Worm (Caenorhabditis elegans): ENCODE measurements around the gene R10E4.6.

The R10E4.6 gene

ce11 chrIII:4280215-4281173, 12.7 kb upstream of the R10E4.6 start, which contains the start of gene sup-26:
Gene sup-26, minus strand, starts transcription at chrIII:4280224.
- TF ChIP-seq swsn-7 (tag; optimal IDR thresholded peaks at IDR 0.05) (peak; percentile 49), nhr-77 (tag; optimal IDR thresholded peaks at IDR 0.05) (no peak), C34B4.2 (tag; optimal IDR thresholded peaks at IDR 0.05) (no peak), nhr-12 (tag; optimal IDR thresholded peaks at IDR 0.05) (no peak), nhr-71 (tag; optimal IDR thresholded peaks at IDR 0.05) (peak; percentile 68), nhr-19 (GFP tag; conservative IDR thresholded peaks at IDR 0.05) (0 out of 2 replicates have a peak, but pooled peaks have one; percentile 4), ceh-88 (GFP tag; IDR thresholded peaks at IDR 0.05) (no peak; the same call in 1 of the 2 replicates), lir-3 (tag; optimal IDR thresholded peaks at IDR 0.05; ENCODE audit: poor library complexity) (no peak), mdl-1 (tag; optimal IDR thresholded peaks at IDR 0.05) (peak in 1 of 2 experiments; percentile 42), lin-15B (tag; optimal IDR thresholded peaks at IDR 0.05) (no peak), lin-39 (tag; optimal IDR thresholded peaks at IDR 0.05) (no peak), ama-1 (optimal IDR thresholded peaks at IDR 0.05) (no peak), alr-1 (tag; optimal IDR thresholded peaks at IDR 0.05; ENCODE audit: borderline replicate concordance) (no peak), nhr-76 (tag; optimal IDR thresholded peaks at IDR 0.05) (no peak), nhr-47 (tag; optimal IDR thresholded peaks at IDR 0.05) (peak; percentile 32), elt-3 (tag; optimal IDR thresholded peaks at IDR 0.05) (peak in 1 of 6 experiments; percentile 29), nhr-28 (tag; optimal IDR thresholded peaks at IDR 0.05) (no peak), ceh-82 (tag; optimal IDR thresholded peaks at IDR 0.05) (peak in 1 of 3 experiments; percentile 3), blmp-1 (tag; optimal IDR thresholded peaks at IDR 0.05) (peak; percentile 87), lin-13 (GFP tag; optimal IDR thresholded peaks at IDR 0.05) (peak; percentile 23), zip-4 (GFP tag; optimal IDR thresholded peaks at IDR 0.05) (peak; percentile 13), aly-2 (tag; optimal IDR thresholded peaks at IDR 0.05) (no peak), isw-1 (GFP tag; IDR thresholded peaks at IDR 0.05) (no peak), mef-2 (tag; optimal IDR thresholded peaks at IDR 0.05) (no peak), dpl-1 (GFP tag; optimal IDR thresholded peaks at IDR 0.05) (no peak), zag-1 (tag; optimal IDR thresholded peaks at IDR 0.05) (no peak), efl-3 (GFP tag; optimal IDR thresholded peaks at IDR 0.05) (no peak), nhr-85 (tag) (peak; percentile 90), aha-1 (tag; optimal IDR thresholded peaks at IDR 0.05) (no peak), ceh-63 (GFP tag; optimal IDR thresholded peaks at IDR 0.05) (no peak), ets-5 (GFP tag; IDR thresholded peaks at IDR 0.05) (no peak), irx-1 (tag; optimal IDR thresholded peaks at IDR 0.05) (no peak), jun-1 (tag; optimal IDR thresholded peaks at IDR 0.05) (no peak), nhr-20 (tag; optimal IDR thresholded peaks at IDR 0.05) (peak; percentile 24), Y116A8C.19 (tag; optimal IDR thresholded peaks at IDR 0.05; ENCODE audit: borderline replicate concordance) (no peak), unc-86 (tag; optimal IDR thresholded peaks at IDR 0.05) (peak; percentile 9), unc-130 (tag; optimal IDR thresholded peaks at IDR 0.05) (no peak), xbp-1 (tag; optimal IDR thresholded peaks at IDR 0.05) (peak; percentile 17), lin-35 (GFP tag; optimal IDR thresholded peaks at IDR 0.05) (peak in 1 of 2 experiments; percentile 45), fkh-4 (tag; optimal IDR thresholded peaks at IDR 0.05; ENCODE audit: borderline replicate concordance) (no peak), mab-9 (GFP tag; IDR thresholded peaks at IDR 0.05) (no peak), lsy-2 (tag; optimal IDR thresholded peaks at IDR 0.05) (peak in 1 of 2 experiments; percentile 36), pqm-1 (tag; optimal IDR thresholded peaks at IDR 0.05) (no peak), lin-14 (GFP tag; optimal IDR thresholded peaks at IDR 0.05) (peak; percentile 70), ceh-90 (tag; optimal IDR thresholded peaks at IDR 0.05) (no peak), sox-4 (tag; optimal IDR thresholded peaks at IDR 0.05) (peak; percentile 0), pag-3 (tag; optimal IDR thresholded peaks at IDR 0.05; ENCODE audit: borderline replicate concordance, insufficient read depth) (no peak), grh-1 (GFP tag; IDR thresholded peaks at IDR 0.05) (0 out of 2 replicates have a peak, but pooled peaks have one; percentile 3), sptf-1 (tag; optimal IDR thresholded peaks at IDR 0.05) (no peak), snu-23 (GFP tag; optimal IDR thresholded peaks at IDR 0.05) (peak; percentile 43)
